Worm (Caenorhabditis elegans) whole organism, late embryonic: Measurements from ENCODE around the gene C53C11.4.
A peak's percentile ranks its signal among the peaks of the same experiment; 100 is the strongest.
"Not testable (repeated sequence)": the region's sequence is repeated elsewhere in the genome, so short reads cannot be mapped to it uniquely, and the experiment has no call there.

Experiments used
- C08G9.2 ChIP-seq: sonication (generic microtip); optimal IDR thresholded peaks from 2 replicates; lab custom pipeline; 2016; ENCODE audit warnings: mild to moderate bottlenecking, missing genetic modification characterization, moderate library complexity, missing compliant biosample characterization
- F13H6.1 ChIP-seq: sonication (generic microtip); optimal IDR thresholded peaks from 2 replicates; lab custom pipeline; 2016; ENCODE audit warnings: missing genetic modification characterization, missing compliant biosample characterization
- K02D7.2 ChIP-seq: sonication (generic microtip); optimal IDR thresholded peaks from 2 replicates; lab custom pipeline; 2017; ENCODE audit warnings: mild to moderate bottlenecking, missing genetic modification characterization, missing compliant biosample characterization
- K09A11.1 ChIP-seq: sonication (generic microtip); optimal IDR thresholded peaks from 2 replicates; lab custom pipeline; 2017; ENCODE audit warnings: antibody characterized with exemption, mild to moderate bottlenecking, missing genetic modification characterization, missing compliant biosample characterization; ENCODE audit not compliant: insufficient read depth
- T23F11.4 ChIP-seq: fragments of 200-800 bp; sonication (Bioruptor generic); optimal IDR thresholded peaks from 2 replicates; lab custom pipeline; 2018; ENCODE audit warnings: mild to moderate bottlenecking, missing genetic modification characterization, missing compliant biosample characterization
- ahr-1 ChIP-seq: sonication (generic microtip); optimal IDR thresholded peaks from 2 replicates; lab custom pipeline; 2016; ENCODE audit warnings: missing genetic modification characterization, missing compliant biosample characterization
- ama-1 ChIP-seq: fragments of 150-350 bp; optimal IDR thresholded peaks from 2 replicates; lab custom pipeline; 2014
- ceh-18 ChIP-seq: sonication (generic microtip); optimal IDR thresholded peaks from 2 replicates; lab custom pipeline; 2016; ENCODE audit warnings: missing genetic modification characterization, missing compliant biosample characterization
- ceh-19 ChIP-seq: fragments of 200-800 bp; sonication (Bioruptor generic); optimal IDR thresholded peaks from 2 replicates; lab custom pipeline; 2018; ENCODE audit warnings: mild to moderate bottlenecking, missing genetic modification characterization, missing compliant biosample characterization
- ceh-2 ChIP-seq: sonication (generic microtip); optimal IDR thresholded peaks from 2 replicates; lab custom pipeline; 2016; ENCODE audit warnings: missing genotype, missing genetic modification characterization, missing compliant biosample characterization
- ceh-24 ChIP-seq: sonication (generic microtip); optimal IDR thresholded peaks from 2 replicates; lab custom pipeline; 2016; ENCODE audit warnings: mild to moderate bottlenecking, missing genetic modification characterization, missing compliant biosample characterization
- ceh-30 ChIP-seq: fragments of 150-350 bp; optimal IDR thresholded peaks from 2 replicates; lab custom pipeline; 2014; ENCODE audit warnings: missing biosample characterization, missing genetic modification characterization
- ceh-31 ChIP-seq: sonication (generic microtip); optimal IDR thresholded peaks from 2 replicates; lab custom pipeline; 2016; ENCODE audit warnings: missing genetic modification characterization, missing compliant biosample characterization
- ceh-34 ChIP-seq: sonication (generic microtip); optimal IDR thresholded peaks from 2 replicates; lab custom pipeline; 2016; ENCODE audit warnings: mild to moderate bottlenecking, missing genetic modification characterization, missing compliant biosample characterization
- ceh-45 ChIP-seq: fragments of 200-800 bp; sonication (Bioruptor generic); IDR thresholded peaks from 2 replicates; pipeline ENCODE4 v1.3.6; 2022; ENCODE audit warnings: missing genetic modification reagents, missing genetic modification characterization, missing compliant biosample characterization
- ceh-48 ChIP-seq: sonication (generic microtip); optimal IDR thresholded peaks from 2 replicates; lab custom pipeline; 2016; ENCODE audit warnings: missing genetic modification characterization, inconsistent platforms, missing compliant biosample characterization
- ceh-9 ChIP-seq: sonication (generic microtip); optimal IDR thresholded peaks from 2 replicates; lab custom pipeline; 2016; ENCODE audit warnings: mild to moderate bottlenecking, missing genetic modification characterization, inconsistent platforms, missing compliant biosample characterization
- che-1 ChIP-seq: sonication (generic microtip); optimal IDR thresholded peaks from 2 replicates; lab custom pipeline; 2016; ENCODE audit warnings: mild to moderate bottlenecking, missing genetic modification characterization, missing compliant biosample characterization
- dve-1 ChIP-seq: sonication (generic microtip); optimal IDR thresholded peaks from 2 replicates; lab custom pipeline; 2017; ENCODE audit warnings: antibody characterized with exemption, mild to moderate bottlenecking, missing genetic modification characterization, missing compliant biosample characterization
- elt-2 ChIP-seq: sonication (generic microtip); optimal IDR thresholded peaks from 2 replicates; lab custom pipeline; 2016; ENCODE audit warnings: missing genetic modification reagents, missing genetic modification characterization, missing compliant biosample characterization
- elt-4 ChIP-seq: sonication (generic microtip); optimal IDR thresholded peaks from 2 replicates; lab custom pipeline; 2016; ENCODE audit warnings: missing genetic modification characterization, missing compliant biosample characterization
- fax-1 ChIP-seq: sonication (generic microtip); optimal IDR thresholded peaks from 2 replicates; lab custom pipeline; 2016; ENCODE audit warnings: missing genotype, missing genetic modification characterization, missing compliant biosample characterization
- fkh-6 ChIP-seq: sonication (generic microtip); optimal IDR thresholded peaks from 2 replicates; lab custom pipeline; 2016; ENCODE audit warnings: missing genetic modification characterization, missing compliant biosample characterization
- hlh-15 ChIP-seq: sonication (generic microtip); optimal IDR thresholded peaks from 2 replicates; lab custom pipeline; 2016; ENCODE audit warnings: missing genetic modification characterization, missing compliant biosample characterization
- hlh-30 ChIP-seq: sonication (generic microtip); optimal IDR thresholded peaks from 2 replicates; lab custom pipeline; 2017; ENCODE audit warnings: antibody characterized with exemption, missing genetic modification characterization, missing compliant biosample characterization; ENCODE audit not compliant: insufficient read depth
- hlh-6 ChIP-seq: sonication (generic microtip); optimal IDR thresholded peaks from 2 replicates; lab custom pipeline; 2016; ENCODE audit warnings: missing genotype, missing genetic modification characterization, missing compliant biosample characterization
- hlh-8 ChIP-seq: sonication (generic microtip); optimal IDR thresholded peaks from 2 replicates; lab custom pipeline; 2016; ENCODE audit warnings: missing genotype, missing genetic modification characterization, missing compliant biosample characterization
- lim-6 ChIP-seq: sonication (generic microtip); optimal IDR thresholded peaks from 2 replicates; lab custom pipeline; 2016; ENCODE audit warnings: missing genetic modification characterization, missing compliant biosample characterization
- lin-11 ChIP-seq: fragments of 200-800 bp; sonication (Bioruptor generic); optimal IDR thresholded peaks from 2 replicates; lab custom pipeline; 2018; ENCODE audit warnings: mild to moderate bottlenecking, missing genetic modification characterization, missing compliant biosample characterization
- mec-3 ChIP-seq: sonication (generic microtip); optimal IDR thresholded peaks from 2 replicates; lab custom pipeline; 2016; ENCODE audit warnings: borderline replicate concordance, missing genetic modification characterization, missing compliant biosample characterization
- nhr-232 ChIP-seq: sonication (generic microtip); optimal IDR thresholded peaks from 2 replicates; lab custom pipeline; 2016; ENCODE audit warnings: missing genetic modification characterization, missing compliant biosample characterization
- odd-2 ChIP-seq: sonication (generic microtip); optimal IDR thresholded peaks from 2 replicates; lab custom pipeline; 2017; ENCODE audit warnings: antibody characterized with exemption, mild to moderate bottlenecking, missing genetic modification characterization, missing compliant biosample characterization
- pros-1 ChIP-seq: fragments of 150-350 bp; optimal IDR thresholded peaks from 2 replicates; lab custom pipeline; 2014; ENCODE audit warnings: missing biosample characterization, missing genetic modification reagents, missing genetic modification characterization
- ref-2 ChIP-seq: sonication (generic microtip); optimal IDR thresholded peaks from 2 replicates; lab custom pipeline; 2016; ENCODE audit warnings: missing genetic modification characterization, missing compliant biosample characterization
- rnt-1 ChIP-seq: sonication (generic microtip); optimal IDR thresholded peaks from 2 replicates; lab custom pipeline; 2016; ENCODE audit warnings: missing genetic modification characterization, missing compliant biosample characterization
- sox-2 ChIP-seq: fragments of 200-800 bp; sonication (Bioruptor generic); IDR thresholded peaks from 2 replicates; pipeline ENCODE4 v1.3.6; 2022; ENCODE audit warnings: missing genetic modification reagents, missing genetic modification characterization, missing compliant biosample characterization
- sox-4 ChIP-seq: sonication (generic microtip); optimal IDR thresholded peaks from 2 replicates; lab custom pipeline; 2017; ENCODE audit warnings: mild to moderate bottlenecking, missing genetic modification characterization, inconsistent platforms, missing compliant biosample characterization
- syd-9 ChIP-seq: sonication (generic microtip); optimal IDR thresholded peaks from 2 replicates; lab custom pipeline; 2016; ENCODE audit warnings: mild to moderate bottlenecking, missing genetic modification characterization, moderate library complexity, missing compliant biosample characterization
- tbx-2 ChIP-seq: sonication (generic microtip); optimal IDR thresholded peaks from 2 replicates; lab custom pipeline; 2016; ENCODE audit warnings: missing genetic modification characterization, missing compliant biosample characterization
- unc-42 ChIP-seq: sonication (generic microtip); optimal IDR thresholded peaks from 2 replicates; lab custom pipeline; 2016; ENCODE audit warnings: missing genotype, missing genetic modification characterization, missing compliant biosample characterization
- unc-55 ChIP-seq: sonication (generic microtip); optimal IDR thresholded peaks from 2 replicates; lab custom pipeline; 2017; ENCODE audit warnings: missing biosample characterization, missing genetic modification reagents, missing genetic modification characterization

C53C11.4 gene

DNA sequence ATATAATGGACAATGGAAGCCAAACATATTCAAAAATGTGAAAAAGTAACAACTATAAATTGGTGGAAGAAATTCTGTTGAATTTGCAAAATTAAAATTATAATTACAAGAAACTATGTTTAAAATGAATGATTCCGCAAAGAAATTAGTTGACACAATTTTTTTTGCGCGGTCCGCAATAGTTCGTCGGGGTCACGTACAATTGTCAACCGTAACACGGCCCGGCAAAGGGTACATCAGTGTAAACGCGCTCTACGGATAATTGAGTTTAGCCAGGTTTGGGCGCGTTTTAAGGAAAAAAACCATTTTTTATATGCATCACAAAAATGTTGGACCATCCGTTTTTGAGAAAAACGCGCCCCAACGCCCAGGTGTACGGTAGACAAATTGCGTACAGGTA is 13.3 kb upstream of the C53C11.4 start:
- TF ChIP-seq ceh-30 (no peak), K02D7.2 (tag; lab: Kevin White, UChicago) (no peak), lim-6 (tag; lab: Kevin White, UChicago) (no peak), rnt-1 (no peak)
- TF ChIP-seq, all 69 proteins: peak for 0

ce11 chrX:17300735-17301134 is 10.0 kb upstream of the C53C11.4 start:
- TF ChIP-seq odd-2 (tag; lab: Kevin White, UChicago), result no peak
- TF ChIP-seq ceh-9 (tag; lab: Kevin White, UChicago), result no peak
- TF ChIP-seq hlh-6 (tag; lab: Kevin White, UChicago), result no peak
- no peak for TF ChIP-seq fax-1 (tag; lab: Kevin White, UChicago)
- TF ChIP-seq ceh-45, result no peak
- peak; percentile 68 for TF ChIP-seq elt-2 (tag; lab: Kevin White, UChicago)
- TF ChIP-seq, all 69 proteins: peak for 1

DNA sequence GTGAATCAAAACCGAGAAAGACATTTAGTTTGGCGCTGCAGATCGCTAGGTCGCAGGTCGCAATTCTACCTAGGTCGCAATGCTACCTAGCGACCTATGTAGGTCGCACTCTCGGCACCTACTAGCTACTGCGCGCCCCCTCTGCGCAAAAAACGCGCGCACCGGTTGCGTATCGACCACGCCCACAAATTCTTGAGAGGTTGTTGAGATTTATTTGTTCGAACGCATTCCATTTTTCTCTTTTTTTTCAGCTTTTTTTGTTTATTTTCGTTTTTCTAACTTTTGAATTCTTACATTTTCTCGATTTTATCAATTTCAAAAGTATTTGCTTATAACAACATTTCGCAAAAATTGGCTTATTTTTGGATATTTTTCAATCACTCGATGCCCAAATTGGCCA is 8.8 kb upstream of the C53C11.4 start, which contains the start of gene C33E10.10:
Gene C33E10.10, minus strand, starts transcription at position 101 of the 400 bp plus-strand sequence.
- no peak for TF ChIP-seq syd-9 (tag; lab: Kevin White, UChicago)
- TF ChIP-seq F13H6.1 (tag; lab: Kevin White, UChicago), result no peak
- TF ChIP-seq nhr-232 (tag; lab: Kevin White, UChicago), result no peak
- no peak for TF ChIP-seq dve-1
- TF ChIP-seq ceh-31 (tag; lab: Kevin White, UChicago), result no peak
- no peak for TF ChIP-seq sox-2 (GFP tag; lab: Robert Waterston, UW)
- TF ChIP-seq lim-6 (tag; lab: Kevin White, UChicago), result no peak

DNA sequence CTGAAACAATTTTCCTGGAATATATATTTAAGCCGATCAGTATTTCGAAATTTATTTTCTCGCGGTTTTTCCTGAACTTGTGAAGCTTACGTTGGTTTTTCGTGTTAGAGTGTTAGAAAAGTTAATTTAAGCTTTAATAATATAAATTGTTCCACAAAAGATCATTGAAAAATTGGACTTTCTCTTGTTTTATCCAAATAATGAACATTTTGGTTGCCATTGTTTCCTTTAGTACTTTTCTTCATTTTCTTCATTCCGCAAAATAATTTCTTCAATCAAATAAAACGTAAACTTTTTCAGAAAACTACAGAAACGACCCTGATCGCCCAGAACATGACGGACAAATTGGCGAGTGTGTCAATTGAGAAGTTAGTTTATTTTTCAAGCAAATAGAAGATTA is 8.3 kb upstream of the C53C11.4 start, which contains the start of gene fbxa-120:
Gene fbxa-120, plus strand, starts transcription at position 301 of the 400 bp plus-strand sequence.
- TF ChIP-seq rnt-1 (no peak), dve-1 (no peak), ceh-24 (tag; lab: Kevin White, UChicago) (no peak), ama-1 (no peak), K09A11.1 (tag; lab: Kevin White, UChicago) (no peak)

DNA sequence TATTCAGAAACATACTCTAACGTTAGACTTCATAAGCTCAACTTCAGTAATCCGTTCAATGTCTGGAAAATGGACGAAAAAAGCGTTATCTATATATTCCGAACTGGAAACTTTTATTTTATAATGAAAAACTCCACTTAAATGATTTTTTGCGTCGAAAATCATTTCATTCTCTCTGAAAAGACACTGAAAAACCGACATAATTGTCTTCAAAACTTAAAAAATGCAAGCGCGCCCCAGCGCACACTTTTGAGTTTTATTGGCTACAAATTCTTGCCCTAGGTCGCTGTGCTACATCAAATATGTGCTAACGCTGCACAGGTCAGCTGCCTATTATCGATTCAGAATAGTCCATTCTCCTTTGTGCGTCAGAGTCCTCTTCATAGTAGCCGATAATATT is 5.8 kb upstream of the C53C11.4 start, which contains the start of gene C33E10.1:
Gene C33E10.1, plus strand, starts transcription at position 301 of the 400 bp plus-strand sequence.
- TF ChIP-seq hlh-30 (tag; lab: Kevin White, UChicago); mec-3; C08G9.2 (tag; lab: Kevin White, UChicago): not testable (repeated sequence)

DNA sequence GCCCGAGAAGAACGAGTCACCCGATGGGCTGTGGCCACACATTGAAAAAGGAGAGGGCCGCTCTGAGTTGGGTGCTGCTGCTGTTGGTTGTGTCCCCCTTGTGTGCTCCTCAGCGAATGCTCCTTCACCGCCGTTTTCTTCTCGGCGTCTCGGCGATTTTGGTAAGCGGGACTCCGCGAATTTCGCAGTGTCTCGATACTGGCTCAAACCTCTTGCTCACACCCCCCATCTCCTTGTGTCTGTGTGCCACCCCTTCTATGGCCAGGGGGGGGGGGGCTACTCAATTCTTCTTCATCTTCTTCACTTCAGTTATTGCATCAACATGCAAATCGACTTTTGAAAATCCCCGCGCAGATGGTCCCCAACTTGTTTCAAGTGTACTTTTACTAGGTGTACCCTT is 4.2 kb downstream of the C53C11.4 start:
- TF ChIP-seq fax-1 (tag; lab: Kevin White, UChicago), result peak; percentile 35
- no peak for TF ChIP-seq odd-2 (tag; lab: Kevin White, UChicago)
- peak; percentile 50 for TF ChIP-seq tbx-2 (tag; lab: Kevin White, UChicago)
- TF ChIP-seq T23F11.4, result peak; percentile 29
- TF ChIP-seq hlh-15, result no peak
- TF ChIP-seq unc-55 (GFP tag; lab: Kevin White, UChicago), result no peak
- TF ChIP-seq K02D7.2 (tag; lab: Kevin White, UChicago), result no peak
- TF ChIP-seq syd-9 (tag; lab: Kevin White, UChicago), result peak; percentile 24
- peak; percentile 15 for TF ChIP-seq fkh-6 (tag; lab: Kevin White, UChicago)
- peak; percentile 62 for TF ChIP-seq C08G9.2 (tag; lab: Kevin White, UChicago)
- TF ChIP-seq ref-2 (tag; lab: Kevin White, UChicago), result peak; percentile 66
- TF ChIP-seq ceh-34 (tag; lab: Kevin White, UChicago), result peak; percentile 72
- peak; percentile 11 for TF ChIP-seq che-1 (tag; lab: Kevin White, UChicago)
- TF ChIP-seq ceh-18 (tag; lab: Kevin White, UChicago), result peak; percentile 63
- TF ChIP-seq ceh-2 (tag; lab: Kevin White, UChicago), result peak; percentile 29
- TF ChIP-seq F13H6.1 (tag; lab: Kevin White, UChicago), result peak; percentile 19
- peak; percentile 8 for TF ChIP-seq rnt-1
- peak; percentile 82 for TF ChIP-seq ceh-31 (tag; lab: Kevin White, UChicago)
- TF ChIP-seq ceh-48 (tag; lab: Kevin White, UChicago), result peak; percentile 17
- peak; percentile 71 for TF ChIP-seq mec-3
- TF ChIP-seq ahr-1 (tag; lab: Kevin White, UChicago), result peak; percentile 8
- peak; percentile 13 for TF ChIP-seq hlh-8 (tag; lab: Kevin White, UChicago)
- peak; percentile 56 for TF ChIP-seq ceh-19
- peak; percentile 63 for TF ChIP-seq pros-1 (tag; lab: Kevin White, UChicago)
- no peak for TF ChIP-seq elt-4 (tag; lab: Kevin White, UChicago)
- peak; percentile 5 for TF ChIP-seq sox-4 (tag; lab: Kevin White, UChicago)
- peak; percentile 88 for TF ChIP-seq unc-42 (tag; lab: Kevin White, UChicago)
- TF ChIP-seq lin-11 (tag; lab: Kevin White, UChicago), result no peak
